Fruit fly (Drosophila melanogaster): ENCODE measurements around the gene bdwf.

The bdwf gene

DNA sequence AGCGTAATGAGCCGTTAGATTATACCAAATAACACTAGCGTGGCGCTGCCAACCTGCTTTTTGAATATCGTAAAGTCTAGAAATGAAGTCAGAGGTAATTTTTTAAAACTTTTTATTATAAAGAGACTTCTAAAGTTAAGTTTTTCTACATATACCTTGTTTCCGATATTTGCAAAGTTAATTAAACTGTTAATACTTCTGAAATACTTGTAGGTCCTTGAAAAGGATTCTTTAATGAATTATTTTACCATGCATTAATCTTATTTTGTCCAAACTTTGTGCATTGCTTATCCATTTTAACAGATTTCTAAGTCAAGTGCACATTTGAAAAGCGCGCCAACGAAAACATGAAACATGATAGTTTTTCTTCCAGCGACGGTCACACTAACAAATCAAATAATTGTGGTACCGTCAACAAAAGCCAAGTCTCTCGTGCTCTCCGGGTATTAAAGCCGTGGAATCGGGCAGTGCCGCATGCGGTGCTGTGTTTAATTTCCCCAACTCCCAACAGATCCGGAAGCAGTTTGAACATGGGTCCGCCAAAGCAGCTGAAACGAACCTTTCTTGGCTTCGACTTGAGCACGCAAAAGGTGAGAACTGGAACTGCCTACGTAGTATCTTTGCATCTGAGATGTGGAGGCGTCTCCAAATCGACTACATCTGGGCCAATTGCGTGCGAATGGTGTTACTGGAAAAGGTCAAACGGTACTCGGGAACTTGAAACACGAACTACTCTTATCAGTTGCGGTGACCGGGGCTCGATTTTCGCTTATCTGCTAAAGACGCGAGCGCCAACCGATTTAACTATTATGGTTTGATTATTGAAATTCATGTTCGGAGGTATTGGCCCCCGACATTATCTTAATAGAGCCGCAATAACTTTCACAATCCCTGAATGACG lies 46.6 kb downstream of the bdwf start, which contains the start of the genes EMC2A and CG3534 (continued):
- TF ChIP-seq bbx (GFP tag; IDR thresholded peaks at IDR 0.05; ENCODE audit: partially characterized antibody) (peak; percentile 16; the same call in 1 of the 2 replicates), CG10979 (tag; optimal IDR thresholded peaks at IDR 0.05) (no peak), sug (tag; optimal IDR thresholded peaks at IDR 0.05) (peak; percentile 20), bab2 (GFP tag; optimal IDR thresholded peaks at IDR 0.05) (no peak), CTCF (GFP tag; optimal IDR thresholded peaks at IDR 0.05) (no peak), nmo (GFP tag; optimal IDR thresholded peaks at IDR 0.05) (no peak), Camta (GFP tag; optimal IDR thresholded peaks at IDR 0.05) (no peak), CG5953 (GFP tag; IDR thresholded peaks at IDR 0.05) (no peak), klu (GFP tag; IDR thresholded peaks at IDR 0.05) (no peak), CG31224 (GFP tag; IDR thresholded peaks at IDR 0.05) (no peak), aop (GFP tag; IDR thresholded peaks at IDR 0.05) (no peak), sr (GFP tag; IDR thresholded peaks at IDR 0.05) (no peak), Atf3 (GFP tag; optimal IDR thresholded peaks at IDR 0.05) (no peak), CG8089 (GFP tag; optimal IDR thresholded peaks at IDR 0.05) (no peak), CG33213 (GFP tag; optimal IDR thresholded peaks at IDR 0.05) (no peak), D19A (tag; optimal IDR thresholded peaks at IDR 0.05) (peak; percentile 37), exex (tag; optimal IDR thresholded peaks at IDR 0.05) (peak; percentile 53), lola (GFP tag; optimal IDR thresholded peaks at IDR 0.05) (no peak), dm (GFP tag; optimal IDR thresholded peaks at IDR 0.05) (no peak), en (GFP tag; optimal IDR thresholded peaks at IDR 0.05) (no peak), Xrp1 (GFP tag; IDR thresholded peaks at IDR 0.05) (peak; percentile 44; the same call in 1 of the 2 replicates), ind (GFP tag; optimal IDR thresholded peaks at IDR 0.05) (no peak), CG11695 (GFP tag; IDR thresholded peaks at IDR 0.05) (no peak), z (GFP tag; IDR thresholded peaks at IDR 0.05) (no peak), jumu (GFP tag; optimal IDR thresholded peaks at IDR 0.05) (no peak), CG30431 (GFP tag; optimal IDR thresholded peaks at IDR 0.05) (no peak), CG8388 (GFP tag; optimal IDR thresholded peaks at IDR 0.05) (no peak), CG7786 (GFP tag; optimal IDR thresholded peaks at IDR 0.05) (no peak), Adf1 (GFP tag; IDR thresholded peaks at IDR 0.05) (no peak), insv (GFP tag; optimal IDR thresholded peaks at IDR 0.05) (no peak), CG9817 (tag; optimal IDR thresholded peaks at IDR 0.05) (no peak), pfk (GFP tag; optimal IDR thresholded peaks at IDR 0.05) (no peak), CG12236 (GFP tag; optimal IDR thresholded peaks at IDR 0.05) (no peak), CG8359 (GFP tag; optimal IDR thresholded peaks at IDR 0.05; ENCODE audit: borderline replicate concordance) (no peak), hth (optimal IDR thresholded peaks at IDR 0.05) (no peak), disco-r (GFP tag; optimal IDR thresholded peaks at IDR 0.05) (no peak), CG17612 (GFP tag; IDR thresholded peaks at IDR 0.05) (no peak), CG8944 (GFP tag; optimal IDR thresholded peaks at IDR 0.05) (no peak), CG7556 (GFP tag; optimal IDR thresholded peaks at IDR 0.05) (peak; percentile 11), MESR4 (GFP tag; optimal IDR thresholded peaks at IDR 0.05) (peak; percentile 17), sc (optimal IDR thresholded peaks at IDR 0.05) (no peak), sc (GFP tag; optimal IDR thresholded peaks at IDR 0.05) (no peak), CG2875 (GFP tag; optimal IDR thresholded peaks at IDR 0.05) (no peak), pho (GFP tag; optimal IDR thresholded peaks at IDR 0.05) (no peak), Nf-YC (tag; optimal IDR thresholded peaks at IDR 0.05) (peak; percentile 25), Elba2 (GFP tag; optimal IDR thresholded peaks at IDR 0.05) (no peak), CG6791 (GFP tag; IDR thresholded peaks at IDR 0.05; ENCODE audit: partially characterized antibody) (no peak), CG14014 (GFP tag; IDR thresholded peaks at IDR 0.05) (0 out of 2 replicates have a peak, but pooled peaks have one; percentile 4), B-H1 (GFP tag; IDR thresholded peaks at IDR 0.05) (no peak), H15 (GFP tag; IDR thresholded peaks at IDR 0.05) (no peak), stc (GFP tag; IDR thresholded peaks at IDR 0.05) (no peak)
